Fruit fly (Drosophila melanogaster) whole organism, prepupa: ENCODE measurements around the gene CG15876.

Experiments used
- CG10631 ChIP-seq: fragments of 200-800 bp; sonication (Bioruptor generic); optimal IDR thresholded peaks from 2 replicates; lab custom pipeline; 2016; ENCODE audit warnings: missing biosample characterization, missing genetic modification characterization
- CG11902 ChIP-seq: fragments of 200-800 bp; sonication (Bioruptor generic); optimal IDR thresholded peaks from 3 replicates; lab custom pipeline; 2016; ENCODE audit warnings: missing biosample characterization, missing genetic modification characterization
- CG16779 ChIP-seq: fragments of 200-800 bp; sonication (Bioruptor generic); optimal IDR thresholded peaks from 3 replicates; lab custom pipeline; 2017; ENCODE audit warnings: missing biosample characterization, mild to moderate bottlenecking, missing genetic modification characterization
- achi ChIP-seq: fragments of 200-800 bp; sonication (Bioruptor generic); optimal IDR thresholded peaks from 3 replicates; lab custom pipeline; 2016; ENCODE audit warnings: missing biosample characterization, missing genetic modification characterization
- fd85E ChIP-seq: fragments of 200-800 bp; sonication (Bioruptor generic); optimal IDR thresholded peaks from 3 replicates; lab custom pipeline; 2016; ENCODE audit warnings: missing biosample characterization, missing genetic modification characterization
- pdm3 ChIP-seq: fragments of 200-800 bp; sonication (Bioruptor generic); optimal IDR thresholded peaks from 3 replicates; lab custom pipeline; 2016; ENCODE audit warnings: missing biosample characterization, missing genetic modification characterization
- ss ChIP-seq, 2 experiments: fragments of 200-800 bp; sonication (Bioruptor generic); optimal IDR thresholded peaks; 2 replicates in 1 of 2; 3 replicates in 1 of 2; lab custom pipeline; 2017 to 2018; ENCODE audit warnings: mild to moderate bottlenecking in 2 of 2, missing biosample characterization in 2 of 2, missing genetic modification characterization in 2 of 2, moderate library complexity in 1 of 2
- vri ChIP-seq: fragments of 200-800 bp; sonication (Bioruptor generic); optimal IDR thresholded peaks from 3 replicates; lab custom pipeline; 2016; ENCODE audit warnings: missing biosample characterization, mild to moderate bottlenecking, missing genetic modification characterization

dm6 chr3L:4688674-4689073, 6.0 kb downstream of the CG15876 start, which contains the start of gene CG7514:
- TF ChIP-seq CG16779, result no peak
- TF ChIP-seq achi, result no peak
- TF ChIP-seq CG10631, result no peak
- TF ChIP-seq pdm3, result no peak
- TF ChIP-seq vri, result no peak
- TF ChIP-seq ss (GFP tag; optimal IDR thresholded peaks at IDR 0.05; lab: Kevin White, UChicago), result no peak
- no peak for TF ChIP-seq CG11902
- no peak for TF ChIP-seq fd85E (GFP tag; lab: Kevin White, UChicago)
